Worm (Caenorhabditis elegans) whole organism, mixed stage, embryonic: ENCODE results near the gene F49E11.2.
A peak's percentile ranks its signal among the peaks of the same experiment; 100 is the strongest.

Experiments
- ceh-39 ChIP-seq: fragments of 150-350 bp; optimal IDR thresholded peaks from 2 replicates; lab custom pipeline; 2014; ENCODE audit warnings: missing biosample characterization, missing genetic modification characterization
- drap-1 ChIP-seq: fragments of 200-800 bp; sonication (Bioruptor generic); optimal IDR thresholded peaks from 3 replicates; lab custom pipeline; 2018; ENCODE audit warnings: mild to moderate bottlenecking, missing genetic modification characterization, missing compliant biosample characterization
- mab-5 ChIP-seq: fragments of 150-350 bp; optimal IDR thresholded peaks from 2 replicates; lab custom pipeline; 2014; ENCODE audit warnings: missing biosample characterization, missing genetic modification characterization
- nhr-12 ChIP-seq: fragments of 150-350 bp; optimal IDR thresholded peaks from 2 replicates; lab custom pipeline; 2014; ENCODE audit warnings: missing biosample characterization, missing genetic modification characterization
- pha-4 ChIP-seq: fragments of 150-350 bp; optimal IDR thresholded peaks from 2 replicates; lab custom pipeline; 2018; ENCODE audit warnings: missing biosample characterization, missing genetic modification reagents, missing genetic modification characterization
- tbx-8 ChIP-seq: fragments of 200-800 bp; sonication (Bioruptor generic); optimal IDR thresholded peaks from 2 replicates; lab custom pipeline; 2018; ENCODE audit warnings: mild to moderate bottlenecking, missing genetic modification characterization, moderate library complexity, missing compliant biosample characterization
- unc-62 ChIP-seq: fragments of 150-350 bp; optimal IDR thresholded peaks from 2 replicates; lab custom pipeline; 2014; ENCODE audit warnings: missing biosample characterization, missing genetic modification reagents, missing genetic modification characterization
- ztf-11 ChIP-seq: fragments of 150-350 bp; optimal IDR thresholded peaks from 2 replicates; lab custom pipeline; 2014; ENCODE audit warnings: missing biosample characterization, missing genetic modification characterization

- TF ChIP-seq nhr-12 (tag; lab: Kevin White, UChicago) = no peak
- no peak for TF ChIP-seq ceh-39 (tag; lab: Kevin White, UChicago)
- no peak for TF ChIP-seq unc-62 (GFP tag; lab: Kevin White, UChicago)
- peak; percentile 8 for TF ChIP-seq pha-4
- TF ChIP-seq ztf-11 (tag; lab: Kevin White, UChicago) = no peak
- TF ChIP-seq drap-1 = peak; percentile 27
- TF ChIP-seq tbx-8 (GFP tag; lab: Kevin White, UChicago) = no peak
- TF ChIP-seq mab-5 (tag; lab: Kevin White, UChicago) = no peak
Observed at ce11 chrIV:13022892-13023291, 15.9 kb downstream of the F49E11.2 start.
